Fruit fly (Drosophila melanogaster) whole organism, prepupa: ENCODE measurements around the gene CG10013.

Experiments used
- Blimp-1 ChIP-seq: fragments of 200-800 bp; sonication (Bioruptor generic); optimal IDR thresholded peaks from 3 replicates; lab custom pipeline; 2017; ENCODE audit warnings: missing biosample characterization, missing genetic modification characterization, mild to moderate bottlenecking, moderate library complexity, missing genetic modification reagents
- CG11294 ChIP-seq: fragments of 200-800 bp; sonication (Bioruptor generic); IDR thresholded peaks from 2 replicates; pipeline ENCODE4 v1.3.6; 2022; ENCODE audit warnings: missing biosample characterization, missing genetic modification characterization
- CG6792 ChIP-seq: fragments of 200-800 bp; sonication (Bioruptor generic); optimal IDR thresholded peaks from 3 replicates; lab custom pipeline; 2016; ENCODE audit warnings: missing biosample characterization, missing genetic modification characterization
- CG8119 ChIP-seq: fragments of 200-800 bp; sonication (Bioruptor generic); IDR thresholded peaks from 3 replicates; pipeline ENCODE4 v1.3.6; 2022; ENCODE audit warnings: missing biosample characterization, missing genetic modification characterization
- Gug ChIP-seq: fragments of 200-800 bp; sonication (Bioruptor generic); IDR thresholded peaks from 2 replicates; pipeline ENCODE4 v1.3.6; 2022; ENCODE audit warnings: missing biosample characterization, missing genetic modification characterization
- Hr39 ChIP-seq: fragments of 200-800 bp; sonication (Bioruptor generic); optimal IDR thresholded peaks from 2 replicates; lab custom pipeline; 2016; ENCODE audit warnings: missing biosample characterization, missing genetic modification characterization
- Hr4 ChIP-seq: fragments of 200-800 bp; sonication (Bioruptor generic); optimal IDR thresholded peaks from 3 replicates; lab custom pipeline; 2016; ENCODE audit warnings: missing biosample characterization, missing genetic modification characterization
- Sox15 ChIP-seq: fragments of 200-800 bp; sonication (Bioruptor generic); optimal IDR thresholded peaks from 3 replicates; lab custom pipeline; 2016; ENCODE audit warnings: missing biosample characterization, missing genetic modification characterization
- acj6 ChIP-seq: fragments of 200-800 bp; sonication (Bioruptor generic); optimal IDR thresholded peaks from 3 replicates; lab custom pipeline; 2016; ENCODE audit warnings: missing biosample characterization, missing genetic modification characterization
- dsx ChIP-seq: fragments of 200-800 bp; optimal IDR thresholded peaks from 3 replicates; lab custom pipeline; 2019; ENCODE audit warnings: missing biosample characterization, mild to moderate bottlenecking, missing genetic modification characterization, moderate library complexity; ENCODE audit not compliant: poor library complexity, severe bottlenecking
- esn ChIP-seq: fragments of 200-800 bp; sonication (Bioruptor generic); optimal IDR thresholded peaks from 2 replicates; lab custom pipeline; 2016; ENCODE audit warnings: missing biosample characterization, mild to moderate bottlenecking, missing genetic modification characterization, moderate library complexity
- svp ChIP-seq: fragments of 200-800 bp; sonication (Bioruptor generic); peaks from one replicate; lab custom pipeline; 2016; ENCODE audit warnings: missing biosample characterization, missing genetic modification characterization

DNA sequence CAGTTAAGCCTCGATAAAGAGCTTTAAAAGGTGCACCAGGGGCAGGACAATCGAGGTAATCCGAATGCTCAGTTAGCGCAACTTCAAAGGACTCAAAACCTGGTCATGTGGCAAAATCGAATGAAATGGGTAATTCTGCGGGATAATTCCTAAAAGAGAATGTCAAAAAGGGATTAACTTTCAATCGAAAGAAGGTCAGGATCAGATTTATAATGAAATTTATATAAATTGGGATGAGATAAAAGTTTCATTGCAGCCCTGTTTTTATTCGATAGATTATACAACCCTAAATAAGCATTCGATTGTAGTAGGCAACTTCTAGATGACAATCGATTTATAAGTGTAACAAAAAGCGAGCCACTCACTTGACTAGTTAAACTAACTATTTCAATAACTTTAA is at the start of gene CG10013:
- TF ChIP-seq CG6792 (GFP tag; lab: Kevin White, UChicago) (no peak), Hr4 (GFP tag; lab: Kevin White, UChicago) (no peak), Blimp-1 (GFP tag; lab: Kevin White, UChicago) (no peak), svp (GFP tag; lab: Kevin White, UChicago) (no peak), Gug (no peak), dsx (GFP tag; lab: Kevin White, UChicago) (no peak), CG11294 (GFP tag; lab: Robert Waterston, UW) (no peak), CG8119 (no peak), Hr39 (GFP tag; lab: Kevin White, UChicago) (no peak), acj6 (GFP tag; lab: Kevin White, UChicago) (no peak), Sox15 (no peak), esn (GFP tag; lab: Kevin White, UChicago) (no peak)
